Fruit fly (Drosophila melanogaster) whole organism, embryonic: ENCODE measurements around the gene lbe.
A peak's percentile ranks its signal among the peaks of the same experiment; 100 is the strongest.

Experiments
- Asciz ChIP-seq: fragments of 200-800 bp; sonication (Bioruptor generic); optimal IDR thresholded peaks from 2 replicates; lab custom pipeline; 2017; ENCODE audit warnings: missing biosample characterization, mild to moderate bottlenecking, missing genetic modification characterization, missing genetic modification reagents
- Atf-2 ChIP-seq: fragments of 200-800 bp; sonication (Bioruptor generic); optimal IDR thresholded peaks from 2 replicates; lab custom pipeline; 2016; ENCODE audit warnings: missing biosample characterization, missing genetic modification characterization
- Bteb2 ChIP-seq: fragments of 200-800 bp; sonication (Bioruptor generic); optimal IDR thresholded peaks from 2 replicates; lab custom pipeline; 2016; ENCODE audit warnings: missing biosample characterization, missing genetic modification characterization
- CG12104 ChIP-seq: fragments of 200-800 bp; sonication (Bioruptor generic); optimal IDR thresholded peaks from 3 replicates; lab custom pipeline; 2016; ENCODE audit warnings: missing biosample characterization, missing genetic modification characterization
- CG13123 ChIP-seq: fragments of 200-800 bp; sonication (Bioruptor generic); optimal IDR thresholded peaks from 2 replicates; lab custom pipeline; 2016; ENCODE audit warnings: missing biosample characterization, missing genetic modification characterization
- CG14667 ChIP-seq: fragments of 200-800 bp; sonication (Bioruptor generic); IDR thresholded peaks from 2 replicates; pipeline ENCODE4 v1.3.6; 2022; ENCODE audit warnings: missing biosample characterization, missing genetic modification characterization
- CG15011 ChIP-seq: fragments of 200-800 bp; sonication (Bioruptor generic); optimal IDR thresholded peaks from 3 replicates; lab custom pipeline; 2018; ENCODE audit warnings: missing biosample characterization, mild to moderate bottlenecking, missing genetic modification characterization
- CG15514 ChIP-seq: fragments of 200-800 bp; sonication (Bioruptor generic); optimal IDR thresholded peaks from 3 replicates; lab custom pipeline; 2017; ENCODE audit warnings: missing biosample characterization, missing genetic modification characterization, mild to moderate bottlenecking, moderate library complexity, missing genetic modification reagents
- CG1603 ChIP-seq: fragments of 200-800 bp; sonication (Bioruptor generic); optimal IDR thresholded peaks from 2 replicates; lab custom pipeline; 2019; ENCODE audit warnings: missing biosample characterization, mild to moderate bottlenecking, missing genetic modification characterization, moderate library complexity
- CG16813 ChIP-seq: fragments of 200-800 bp; sonication (Bioruptor generic); IDR thresholded peaks from 3 replicates; pipeline ENCODE4 v1.3.6; 2022; ENCODE audit warnings: missing biosample characterization, missing genetic modification characterization; ENCODE audit not compliant: partially characterized antibody
- CG18764 ChIP-seq: fragments of 200-800 bp; sonication (Bioruptor generic); optimal IDR thresholded peaks from 3 replicates; lab custom pipeline; 2016; ENCODE audit warnings: missing biosample characterization, missing genetic modification characterization
- CG2678 ChIP-seq: fragments of 200-800 bp; sonication (Bioruptor generic); optimal IDR thresholded peaks from 3 replicates; lab custom pipeline; 2019; ENCODE audit warnings: missing biosample characterization, mild to moderate bottlenecking, missing genetic modification characterization, moderate library complexity
- CG3847 ChIP-seq: fragments of 200-800 bp; sonication (Bioruptor generic); IDR thresholded peaks from 2 replicates; pipeline ENCODE4 v1.3.6; 2022; ENCODE audit warnings: missing biosample characterization, missing genetic modification characterization
- CG4820 ChIP-seq: fragments of 200-800 bp; sonication (Bioruptor generic); optimal IDR thresholded peaks from 3 replicates; lab custom pipeline; 2016; ENCODE audit warnings: missing biosample characterization, missing genetic modification characterization
- CG6175 ChIP-seq: fragments of 200-800 bp; sonication (Bioruptor generic); IDR thresholded peaks from 3 replicates; pipeline ENCODE4 v1.3.6; 2022; ENCODE audit warnings: missing biosample characterization, missing genetic modification characterization
- CG7372 ChIP-seq: fragments of 200-800 bp; sonication (Bioruptor generic); IDR thresholded peaks from 2 replicates; pipeline ENCODE4 v1.3.6; 2022; ENCODE audit warnings: missing biosample characterization, missing genetic modification characterization
- CG8478 ChIP-seq: fragments of >200 bp; optimal IDR thresholded peaks from 2 replicates; lab custom pipeline; 2018
- CHES-1-like ChIP-seq: fragments of 200-800 bp; sonication (Bioruptor generic); optimal IDR thresholded peaks from 2 replicates; lab custom pipeline; 2016; ENCODE audit warnings: missing biosample characterization, missing genetic modification characterization
- D19A ChIP-seq: fragments of 200-800 bp; optimal IDR thresholded peaks from 3 replicates; lab custom pipeline; 2019; ENCODE audit warnings: missing biosample characterization, mild to moderate bottlenecking, missing genetic modification characterization, moderate library complexity
- Doc2 ChIP-seq: fragments of 200-800 bp; sonication (Bioruptor generic); IDR thresholded peaks from 2 replicates; pipeline ENCODE4 v1.3.6; 2022; ENCODE audit warnings: missing biosample characterization, missing genetic modification characterization
- E2f2 ChIP-seq: fragments of 200-800 bp; sonication (Bioruptor generic); IDR thresholded peaks from 2 replicates; pipeline ENCODE4 v1.3.6; 2022; ENCODE audit warnings: missing biosample characterization, missing genetic modification characterization
- ERR ChIP-seq: fragments of 200-800 bp; sonication (Bioruptor generic); optimal IDR thresholded peaks from 2 replicates; lab custom pipeline; 2016; ENCODE audit warnings: missing biosample characterization, missing genetic modification characterization
- Gug ChIP-seq: fragments of 200-800 bp; sonication (Bioruptor generic); IDR thresholded peaks from 4 replicates; pipeline ENCODE4 v1.3.6; 2022; ENCODE audit warnings: missing biosample characterization, missing genetic modification characterization
- Lim3 ChIP-seq: fragments of 200-800 bp; sonication (Bioruptor generic); IDR thresholded peaks from 2 replicates; pipeline ENCODE4 v1.3.6; 2022; ENCODE audit warnings: missing biosample characterization, missing genetic modification characterization
- MTF-1 ChIP-seq: fragments of 200-800 bp; sonication (Bioruptor generic); optimal IDR thresholded peaks from 2 replicates; lab custom pipeline; 2018; ENCODE audit warnings: missing biosample characterization, mild to moderate bottlenecking, missing genetic modification characterization, borderline replicate concordance
- Nf-YA ChIP-seq: fragments of 200-800 bp; sonication (Bioruptor generic); IDR thresholded peaks from 2 replicates; pipeline ENCODE4 v1.3.6; 2022; ENCODE audit warnings: missing biosample characterization, missing genetic modification characterization
- Ssrp ChIP-seq: fragments of 200-800 bp; sonication (Bioruptor generic); optimal IDR thresholded peaks from 2 replicates; lab custom pipeline; 2018; ENCODE audit warnings: missing biosample characterization, mild to moderate bottlenecking, missing genetic modification characterization, moderate library complexity
- ap ChIP-seq: fragments of 200-800 bp; sonication (Bioruptor generic); IDR thresholded peaks from 2 replicates; pipeline ENCODE4 v1.3.6; 2022; ENCODE audit warnings: missing biosample characterization, missing genetic modification characterization
- cg ChIP-seq: fragments of 200-800 bp; sonication (Bioruptor generic); optimal IDR thresholded peaks from 3 replicates; lab custom pipeline; 2019; ENCODE audit warnings: missing biosample characterization, mild to moderate bottlenecking, missing genetic modification characterization, moderate library complexity
- chm ChIP-seq: fragments of 200-800 bp; sonication (Bioruptor generic); IDR thresholded peaks from 2 replicates; pipeline ENCODE4 v1.3.6; 2022; ENCODE audit warnings: missing biosample characterization, missing genetic modification characterization
- crol ChIP-seq: fragments of 200-800 bp; sonication (Bioruptor generic); IDR thresholded peaks from 2 replicates; pipeline ENCODE4 v1.3.6; 2022; ENCODE audit warnings: missing biosample characterization, missing genetic modification characterization
- dm ChIP-seq: fragments of 200-800 bp; sonication (Bioruptor generic); optimal IDR thresholded peaks from 3 replicates; lab custom pipeline; 2016; ENCODE audit warnings: missing biosample characterization, missing genetic modification characterization
- exex ChIP-seq: fragments of 200-800 bp; sonication (Bioruptor generic); optimal IDR thresholded peaks from 4 replicates; lab custom pipeline; 2018; ENCODE audit warnings: missing biosample characterization, mild to moderate bottlenecking, missing genetic modification characterization, moderate library complexity
- eyg ChIP-seq: fragments of 200-800 bp; sonication (Bioruptor generic); optimal IDR thresholded peaks from 3 replicates; lab custom pipeline; 2016; ENCODE audit warnings: missing biosample characterization, missing genetic modification characterization
- fd3F ChIP-seq: fragments of 200-800 bp; sonication (Bioruptor generic); optimal IDR thresholded peaks from 2 replicates; lab custom pipeline; 2018; ENCODE audit warnings: missing biosample characterization, mild to moderate bottlenecking, missing genetic modification characterization, moderate library complexity
- fd64A ChIP-seq: fragments of 200-800 bp; sonication (Bioruptor generic); optimal IDR thresholded peaks from 3 replicates; lab custom pipeline; 2018; ENCODE audit warnings: missing biosample characterization, mild to moderate bottlenecking, missing genetic modification characterization
- ftz-f1 ChIP-seq: fragments of 200-800 bp; sonication (Bioruptor generic); optimal IDR thresholded peaks from 2 replicates; lab custom pipeline; 2016; ENCODE audit warnings: missing biosample characterization, missing genetic modification characterization
- gsb ChIP-seq: fragments of 200-800 bp; sonication (Bioruptor generic); IDR thresholded peaks from 2 replicates; pipeline ENCODE4 v1.3.6; 2022; ENCODE audit warnings: missing biosample characterization, missing genetic modification characterization
- jing ChIP-seq: fragments of 200-800 bp; sonication (Bioruptor generic); optimal IDR thresholded peaks from 2 replicates; lab custom pipeline; 2018; ENCODE audit warnings: missing biosample characterization, mild to moderate bottlenecking, missing genetic modification characterization
- jumu ChIP-seq: fragments of 200-800 bp; sonication (Bioruptor generic); optimal IDR thresholded peaks from 3 replicates; lab custom pipeline; 2016; ENCODE audit warnings: missing biosample characterization, missing genetic modification characterization
- luna ChIP-seq: fragments of 200-800 bp; sonication (Bioruptor generic); optimal IDR thresholded peaks from 2 replicates; lab custom pipeline; 2016; ENCODE audit warnings: missing biosample characterization, missing genetic modification characterization
- oc ChIP-seq: fragments of 200-800 bp; sonication (Bioruptor generic); optimal IDR thresholded peaks from 2 replicates; lab custom pipeline; 2018; ENCODE audit warnings: missing biosample characterization, mild to moderate bottlenecking, missing genetic modification characterization, moderate library complexity
- otp ChIP-seq: fragments of 200-800 bp; sonication (Bioruptor generic); IDR thresholded peaks from 3 replicates; pipeline ENCODE4, ENCODE4 v1.3.6; 2022; ENCODE audit warnings: missing biosample characterization, missing genetic modification characterization
- pan ChIP-seq, 4 experiments: fragments of >200 bp in 3 of 4; fragments of 200-800 bp in 1 of 4; sonication (Bioruptor generic) in 1 of 4; optimal IDR thresholded peaks in 3 of 4; IDR thresholded peaks in 1 of 4; 2 replicates each; pipeline versions ENCODE4 v1.3.6 to Lab custom; 2017 to 2022; ENCODE audit warnings: missing biosample characterization in 2 of 4, missing genetic modification characterization in 2 of 4, mixed read lengths in 1 of 4
- pita ChIP-seq: fragments of 200-800 bp; sonication (Bioruptor generic); optimal IDR thresholded peaks from 2 replicates; lab custom pipeline; 2017; ENCODE audit warnings: missing biosample characterization, mild to moderate bottlenecking, missing genetic modification characterization
- shn ChIP-seq: fragments of 200-800 bp; sonication (Bioruptor generic); optimal IDR thresholded peaks from 3 replicates; lab custom pipeline; 2016; ENCODE audit warnings: missing biosample characterization, missing genetic modification characterization
- trem ChIP-seq: fragments of 200-800 bp; optimal IDR thresholded peaks from 3 replicates; lab custom pipeline; 2019; ENCODE audit warnings: missing biosample characterization, mild to moderate bottlenecking, missing genetic modification characterization, moderate library complexity
- usp ChIP-seq: fragments of >200 bp; optimal IDR thresholded peaks from 2 replicates; lab custom pipeline; 2017; ENCODE audit warnings: missing biosample characterization, missing genetic modification characterization
- wek ChIP-seq: fragments of 200-800 bp; sonication (Bioruptor generic); optimal IDR thresholded peaks from 3 replicates; lab custom pipeline; 2018; ENCODE audit warnings: missing biosample characterization, mild to moderate bottlenecking, missing genetic modification characterization, moderate library complexity
- zfh2 ChIP-seq: fragments of 200-800 bp; sonication (Bioruptor generic); optimal IDR thresholded peaks from 2 replicates; lab custom pipeline; 2016; ENCODE audit warnings: missing biosample characterization, missing genetic modification characterization

lbe gene

DNA sequence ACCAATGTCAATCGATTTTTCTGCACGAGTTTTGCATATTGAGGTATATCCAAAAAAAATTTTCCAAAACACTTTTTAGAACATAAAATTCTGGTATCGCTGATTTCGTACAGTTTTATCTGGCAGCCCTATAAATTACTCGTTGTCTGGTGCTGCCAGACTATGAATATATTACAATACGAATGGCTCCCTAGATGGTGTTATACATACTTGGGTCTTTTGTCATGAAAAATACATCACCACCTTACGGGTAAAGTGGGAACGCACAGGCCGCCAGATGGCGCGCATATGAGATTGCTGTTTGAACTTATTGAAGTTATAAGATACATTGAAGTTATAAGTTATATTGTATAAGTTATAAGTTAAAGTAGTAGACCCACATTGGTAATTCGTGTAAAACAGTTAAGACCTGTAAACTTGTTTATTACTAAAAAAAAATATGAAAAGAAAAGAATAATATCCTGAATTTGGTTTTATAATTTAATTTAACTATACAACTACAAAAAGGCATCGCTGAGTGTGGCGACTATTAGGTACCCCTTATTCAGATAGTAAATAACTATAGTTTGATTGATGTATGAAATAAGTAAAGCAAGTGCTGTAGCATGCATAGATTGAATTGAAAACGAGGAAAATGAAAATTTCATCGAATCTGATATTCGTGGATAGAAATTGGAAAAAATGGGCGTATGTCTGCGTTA is 41.5 kb upstream of the lbe start (continued):
- TF ChIP-seq fd64A (GFP tag; lab: Kevin White, UChicago) (no peak), wek (GFP tag; lab: Kevin White, UChicago) (peak; percentile 24), CG1603 (tag; lab: Kevin White, UChicago) (peak; percentile 79), Asciz (GFP tag; lab: Kevin White, UChicago) (no peak), jumu (GFP tag; lab: Kevin White, UChicago) (peak; percentile 41), usp (GFP tag; lab: Kevin White, UChicago) (no peak), oc (tag; lab: Kevin White, UChicago) (no peak), Atf-2 (GFP tag; lab: Kevin White, UChicago) (peak; percentile 11), MTF-1 (peak; percentile 65), CG15011 (GFP tag; lab: Kevin White, UChicago) (no peak), D19A (peak; percentile 2), ftz-f1 (GFP tag; lab: Kevin White, UChicago) (no peak), CG15514 (GFP tag; lab: Kevin White, UChicago) (peak; percentile 38), trem (tag; lab: Kevin White, UChicago) (peak; percentile 51), CG12104 (no peak), Bteb2 (peak; percentile 7), zfh2 (GFP tag; lab: Kevin White, UChicago) (peak; percentile 19), jing (GFP tag; lab: Kevin White, UChicago) (no peak), CHES-1-like (GFP tag; lab: Kevin White, UChicago) (no peak), Doc2 (GFP tag; lab: Robert Waterston, UW) (no peak), Lim3 (GFP tag; lab: Robert Waterston, UW) (no peak), otp (peak; percentile 55; the same call in 1 of the 3 replicates), fd3F (GFP tag; lab: Kevin White, UChicago) (peak; percentile 32), Gug (GFP tag; lab: Robert Waterston, UW) (peak; percentile 51; the same call in 2 of the 4 replicates), eyg (GFP tag; lab: Kevin White, UChicago) (peak; percentile 4), crol (GFP tag; lab: Robert Waterston, UW) (no peak), pan (optimal IDR thresholded peaks at IDR 0.05; lab: Kevin White, UChicago) (no peak), pan (GFP tag; optimal IDR thresholded peaks at IDR 0.05 in 1 of 2, IDR thresholded peaks at IDR 0.05 in 1 of 2) (peak in 1 of 2 experiments; percentile 67), CG6175 (GFP tag; lab: Robert Waterston, UW) (0 out of 3 replicates have a peak, but pooled peaks have one; percentile 22), chm (GFP tag; lab: Robert Waterston, UW) (peak; percentile 48), Nf-YA (peak; percentile 59), CG13123 (GFP tag; lab: Kevin White, UChicago) (peak; percentile 47), shn (GFP tag; lab: Kevin White, UChicago) (peak; percentile 48), CG18764 (GFP tag; lab: Kevin White, UChicago) (peak; percentile 56), CG4820 (GFP tag; lab: Kevin White, UChicago) (peak; percentile 28), cg (GFP tag; lab: Kevin White, UChicago) (no peak), E2f2 (peak; percentile 69), ERR (GFP tag; lab: Kevin White, UChicago) (no peak), CG7372 (peak; percentile 7; the same call in 1 of the 2 replicates), pita (GFP tag; lab: Kevin White, UChicago) (peak; percentile 71), luna (GFP tag; lab: Kevin White, UChicago) (peak; percentile 26), CG2678 (tag; lab: Kevin White, UChicago) (no peak), exex (tag; lab: Kevin White, UChicago) (no peak), CG8478 (lab: Kevin White, UChicago) (peak; percentile 32), CG16813 (GFP tag; lab: Robert Waterston, UW) (peak; percentile 43; the same call in 1 of the 3 replicates), gsb (no peak; the same call in 1 of the 2 replicates), CG14667 (peak; percentile 65), ap (GFP tag; lab: Robert Waterston, UW) (no peak), dm (GFP tag; lab: Kevin White, UChicago) (peak; percentile 37), CG3847 (GFP tag; lab: Robert Waterston, UW) (peak; percentile 92), Ssrp (no peak)
